Fruit fly (Drosophila melanogaster) whole organism, embryonic: ENCODE results near the gene CG44005.

Source experiments
- Awh ChIP-seq: fragments of 200-800 bp; sonication (Bioruptor generic); IDR thresholded peaks from 2 replicates; pipeline ENCODE4, ENCODE4 v1.3.6; 2022; ENCODE audit warnings: missing biosample characterization, missing genetic modification characterization
- BEAF-32 ChIP-seq: fragments of 200-800 bp; sonication (Bioruptor generic); optimal IDR thresholded peaks from 3 replicates; lab custom pipeline; 2017; ENCODE audit warnings: missing biosample characterization, missing genetic modification characterization, mild to moderate bottlenecking, moderate library complexity, missing genetic modification reagents
- CG11093 ChIP-seq: fragments of 200-800 bp; sonication (Bioruptor generic); IDR thresholded peaks from 3 replicates; pipeline ENCODE4 v1.3.6; 2022; ENCODE audit warnings: missing biosample characterization, missing genetic modification characterization
- CG12071 ChIP-seq: fragments of 200-800 bp; sonication (Bioruptor generic); optimal IDR thresholded peaks from 3 replicates; lab custom pipeline; 2018; ENCODE audit warnings: missing biosample characterization, mild to moderate bottlenecking, missing genetic modification characterization
- CG12236 ChIP-seq: fragments of 200-800 bp; sonication (Bioruptor generic); optimal IDR thresholded peaks from 2 replicates; lab custom pipeline; 2016; ENCODE audit warnings: missing biosample characterization, missing genetic modification characterization
- CG15269 ChIP-seq: fragments of 200-800 bp; sonication (Bioruptor generic); optimal IDR thresholded peaks from 2 replicates; lab custom pipeline; 2018; ENCODE audit warnings: missing biosample characterization, mild to moderate bottlenecking, missing genetic modification characterization, moderate library complexity
- CG15514 ChIP-seq: fragments of 200-800 bp; sonication (Bioruptor generic); optimal IDR thresholded peaks from 3 replicates; lab custom pipeline; 2017; ENCODE audit warnings: missing biosample characterization, missing genetic modification characterization, mild to moderate bottlenecking, moderate library complexity, missing genetic modification reagents
- CG1603 ChIP-seq: fragments of 200-800 bp; sonication (Bioruptor generic); optimal IDR thresholded peaks from 2 replicates; lab custom pipeline; 2019; ENCODE audit warnings: missing biosample characterization, mild to moderate bottlenecking, missing genetic modification characterization, moderate library complexity
- CG1647 ChIP-seq: fragments of 200-800 bp; sonication (Bioruptor generic); optimal IDR thresholded peaks from 3 replicates; lab custom pipeline; 2016; ENCODE audit warnings: missing biosample characterization, missing genetic modification characterization
- CG17328 ChIP-seq: fragments of 200-800 bp; sonication (Bioruptor generic); IDR thresholded peaks from 2 replicates; pipeline ENCODE4 v1.3.6; 2022; ENCODE audit warnings: missing biosample characterization, missing genetic modification characterization
- CG17361 ChIP-seq: fragments of 200-800 bp; sonication (Bioruptor generic); IDR thresholded peaks from 3 replicates; pipeline ENCODE4 v1.3.6; 2022; ENCODE audit warnings: missing biosample characterization, missing genetic modification characterization
- CG17829 ChIP-seq: fragments of 200-800 bp; optimal IDR thresholded peaks from 2 replicates; lab custom pipeline; 2019; ENCODE audit warnings: missing biosample characterization, mild to moderate bottlenecking, missing genetic modification characterization, moderate library complexity
- CG3163 ChIP-seq: fragments of 200-800 bp; sonication (Bioruptor generic); optimal IDR thresholded peaks from 3 replicates; lab custom pipeline; 2016; ENCODE audit warnings: missing biosample characterization, missing genetic modification characterization
- CG32772 ChIP-seq: fragments of 200-800 bp; sonication (Bioruptor generic); IDR thresholded peaks from 2 replicates; pipeline ENCODE4 v1.3.6; 2022; ENCODE audit warnings: missing biosample characterization, missing genetic modification characterization
- CG4404 ChIP-seq: fragments of 200-800 bp; sonication (Bioruptor generic); IDR thresholded peaks from 2 replicates; pipeline ENCODE4 v1.3.6; 2022; ENCODE audit warnings: missing biosample characterization, missing genetic modification characterization
- CoRest ChIP-seq: fragments of 200-800 bp; sonication (Bioruptor generic); optimal IDR thresholded peaks from 3 replicates; lab custom pipeline; 2018; ENCODE audit warnings: missing biosample characterization, mild to moderate bottlenecking, missing genetic modification characterization, moderate library complexity
- D19A ChIP-seq: fragments of 200-800 bp; optimal IDR thresholded peaks from 3 replicates; lab custom pipeline; 2019; ENCODE audit warnings: missing biosample characterization, mild to moderate bottlenecking, missing genetic modification characterization, moderate library complexity
- Deaf1 ChIP-seq: fragments of 200-800 bp; optimal IDR thresholded peaks from 3 replicates; lab custom pipeline; 2019; ENCODE audit warnings: missing biosample characterization, mild to moderate bottlenecking, missing genetic modification characterization, moderate library complexity
- Dip3 ChIP-seq: fragments of 200-800 bp; sonication (Bioruptor generic); optimal IDR thresholded peaks from 3 replicates; lab custom pipeline; 2016; ENCODE audit warnings: missing biosample characterization, missing genetic modification characterization
- Fer2 ChIP-seq: fragments of 200-800 bp; sonication (Bioruptor generic); optimal IDR thresholded peaks from 2 replicates; lab custom pipeline; 2018; ENCODE audit warnings: missing biosample characterization, mild to moderate bottlenecking, missing genetic modification characterization, moderate library complexity
- H15 ChIP-seq: fragments of 200-800 bp; sonication (Bioruptor generic); IDR thresholded peaks from 3 replicates; pipeline ENCODE4 v1.3.6; 2022; ENCODE audit warnings: missing biosample characterization, missing genetic modification characterization
- Kr ChIP-seq: fragments of 200-800 bp; sonication (Bioruptor generic); optimal IDR thresholded peaks from 2 replicates; lab custom pipeline; 2017; ENCODE audit warnings: missing biosample characterization, mild to moderate bottlenecking, missing genetic modification characterization
- Oaz ChIP-seq: fragments of 200-800 bp; sonication (Bioruptor generic); IDR thresholded peaks from 2 replicates; pipeline ENCODE4 v1.3.6; 2022; ENCODE audit warnings: missing biosample characterization, missing genetic modification characterization
- Xbp1 ChIP-seq: fragments of 200-800 bp; sonication (Bioruptor generic); optimal IDR thresholded peaks from 3 replicates; lab custom pipeline; 2016; ENCODE audit warnings: missing biosample characterization, mild to moderate bottlenecking, missing genetic modification characterization
- bcd ChIP-seq: fragments of 200-800 bp; sonication (Bioruptor generic); optimal IDR thresholded peaks from 2 replicates; lab custom pipeline; 2017; ENCODE audit warnings: missing biosample characterization, mild to moderate bottlenecking, missing genetic modification characterization
- cas ChIP-seq: fragments of 200-800 bp; sonication (Bioruptor generic); IDR thresholded peaks from 2 replicates; pipeline ENCODE4 v1.3.6; 2022; ENCODE audit warnings: missing biosample characterization, missing genetic modification characterization
- crp ChIP-seq, 2 experiments: fragments of 200-800 bp; sonication (Bioruptor generic); optimal IDR thresholded peaks; 2 replicates in 1 of 2; 3 replicates in 1 of 2; lab custom pipeline; 2017; ENCODE audit warnings: missing biosample characterization in 2 of 2, missing genetic modification characterization in 2 of 2, mild to moderate bottlenecking in 1 of 2, moderate library complexity in 1 of 2
- danr ChIP-seq: fragments of 200-800 bp; sonication (Bioruptor generic); IDR thresholded peaks from 2 replicates; pipeline ENCODE4 v1.3.6; 2022; ENCODE audit warnings: missing biosample characterization, missing genetic modification characterization
- dati ChIP-seq: fragments of 200-800 bp; sonication (Bioruptor generic); IDR thresholded peaks from 2 replicates; pipeline ENCODE4 v1.3.6; 2022; ENCODE audit warnings: missing biosample characterization, missing genetic modification characterization
- esg ChIP-seq: fragments of 200-800 bp; sonication (Bioruptor generic); conservative IDR thresholded peaks from 2 replicates; pipeline ENCODE4 v1.3.6; 2022; ENCODE audit warnings: missing biosample characterization, missing genetic modification characterization
- eve ChIP-seq, 2 experiments: fragments of >200 bp; optimal IDR thresholded peaks; 2 replicates each; lab custom pipeline; 2017; ENCODE audit warnings: missing biosample characterization in 2 of 2, missing genetic modification characterization in 2 of 2
- ewg ChIP-seq: fragments of 200-800 bp; sonication (Bioruptor generic); optimal IDR thresholded peaks from 3 replicates; lab custom pipeline; 2017; ENCODE audit warnings: mild to moderate bottlenecking, missing biosample characterization, missing genetic modification reagents, missing genetic modification characterization
- gsb-n ChIP-seq: fragments of 200-800 bp; sonication (Bioruptor generic); optimal IDR thresholded peaks from 3 replicates; lab custom pipeline; 2018; ENCODE audit warnings: missing biosample characterization, mild to moderate bottlenecking, missing genetic modification characterization
- hbn ChIP-seq: fragments of 200-800 bp; sonication (Bioruptor generic); IDR thresholded peaks from 2 replicates; pipeline ENCODE4 v1.3.6; 2022; ENCODE audit warnings: missing biosample characterization, missing genetic modification characterization; ENCODE audit not compliant: partially characterized antibody
- knrl ChIP-seq: fragments of 200-800 bp; sonication (Bioruptor generic); IDR thresholded peaks from 3 replicates; pipeline ENCODE4 v1.3.6; 2022; ENCODE audit warnings: missing biosample characterization, missing genetic modification characterization; ENCODE audit not compliant: partially characterized antibody
- lab ChIP-seq: fragments of 200-800 bp; sonication (Bioruptor generic); optimal IDR thresholded peaks from 3 replicates; lab custom pipeline; 2017; ENCODE audit warnings: missing biosample characterization, missing genetic modification characterization, mild to moderate bottlenecking, moderate library complexity, missing genetic modification reagents
- mld ChIP-seq: fragments of 200-800 bp; sonication (Bioruptor generic); IDR thresholded peaks from 3 replicates; pipeline ENCODE4 v1.3.6; 2022; ENCODE audit warnings: missing biosample characterization, missing genetic modification characterization; ENCODE audit not compliant: partially characterized antibody
- org-1 ChIP-seq: fragments of 200-800 bp; sonication (Bioruptor generic); optimal IDR thresholded peaks from 2 replicates; lab custom pipeline; 2017; ENCODE audit warnings: missing biosample characterization, missing genetic modification characterization
- pfk ChIP-seq: fragments of 200-800 bp; sonication (Bioruptor generic); optimal IDR thresholded peaks from 2 replicates; lab custom pipeline; 2018; ENCODE audit warnings: missing biosample characterization, mild to moderate bottlenecking, missing genetic modification characterization, moderate library complexity
- run ChIP-seq: fragments of 200-800 bp; sonication (Bioruptor generic); optimal IDR thresholded peaks from 3 replicates; lab custom pipeline; 2018; ENCODE audit warnings: missing biosample characterization, mild to moderate bottlenecking, missing genetic modification characterization
- scrt ChIP-seq: fragments of 200-800 bp; sonication (Bioruptor generic); optimal IDR thresholded peaks from 2 replicates; lab custom pipeline; 2018; ENCODE audit warnings: missing biosample characterization, mild to moderate bottlenecking, missing genetic modification characterization, moderate library complexity
- seq ChIP-seq: fragments of 200-800 bp; sonication (Bioruptor generic); IDR thresholded peaks from 2 replicates; pipeline ENCODE4 v1.3.6; 2022; ENCODE audit warnings: missing biosample characterization, missing genetic modification characterization
- slp2 ChIP-seq: fragments of 200-800 bp; sonication (Bioruptor generic); optimal IDR thresholded peaks from 2 replicates; lab custom pipeline; 2016; ENCODE audit warnings: missing biosample characterization, missing genetic modification characterization
- sug ChIP-seq: fragments of 200-800 bp; optimal IDR thresholded peaks from 2 replicates; lab custom pipeline; 2019; ENCODE audit warnings: missing biosample characterization, mild to moderate bottlenecking, missing genetic modification characterization, moderate library complexity
- tna ChIP-seq: fragments of 200-800 bp; sonication (Bioruptor generic); IDR thresholded peaks from 2 replicates; pipeline ENCODE4 v1.3.6; 2022; ENCODE audit warnings: missing biosample characterization, missing genetic modification characterization; ENCODE audit not compliant: partially characterized antibody
- ttk ChIP-seq: fragments of 200-800 bp; sonication (Bioruptor generic); IDR thresholded peaks from 2 replicates; pipeline ENCODE4 v2.1.2; 2022; ENCODE audit warnings: missing biosample characterization, missing genetic modification characterization
- wor ChIP-seq: fragments of 200-800 bp; sonication (Bioruptor generic); IDR thresholded peaks from 2 replicates; pipeline ENCODE4 v1.3.6; 2022; ENCODE audit warnings: missing biosample characterization, missing genetic modification characterization
- yki ChIP-seq: fragments of >200 bp; optimal IDR thresholded peaks from 3 replicates; lab custom pipeline; 2018
- zfh1 ChIP-seq: fragments of 200-800 bp; sonication (Bioruptor generic); IDR thresholded peaks from 3 replicates; pipeline ENCODE4 v1.3.6; 2022; ENCODE audit warnings: missing biosample characterization, missing genetic modification characterization

The CG44005 gene

dm6 chr3L:18029546-18030300 lies 42.2 kb downstream of the CG44005 start (continued):
- no peak for TF ChIP-seq run (tag; lab: Kevin White, UChicago)
- TF ChIP-seq mld, result 0 out of 3 replicates have a peak, but pooled peaks have one; percentile 7
- TF ChIP-seq crp (GFP tag; optimal IDR thresholded peaks at IDR 0.05; lab: Kevin White, UChicago), result peak in 1 of 2 experiments; percentile 19
- TF ChIP-seq Xbp1 (GFP tag; lab: Kevin White, UChicago), result no peak
- TF ChIP-seq zfh1 (GFP tag; lab: Robert Waterston, UW), result peak; percentile 78
- TF ChIP-seq CG32772, result no peak
- TF ChIP-seq Awh (GFP tag; lab: Robert Waterston, UW), result peak; percentile 78
- no peak for TF ChIP-seq CG4404 (GFP tag; lab: Robert Waterston, UW)
- TF ChIP-seq slp2 (GFP tag; lab: Kevin White, UChicago), result peak; percentile 30
- peak; percentile 44 for TF ChIP-seq CG15269 (tag; lab: Kevin White, UChicago)
- TF ChIP-seq ewg (GFP tag; lab: Kevin White, UChicago), result peak; percentile 71
- peak; percentile 63 for TF ChIP-seq bcd
- TF ChIP-seq CG17361 (GFP tag; lab: Robert Waterston, UW), result peak; percentile 78
- no peak for TF ChIP-seq dati (GFP tag; lab: Robert Waterston, UW)
- TF ChIP-seq eve (GFP tag; optimal IDR thresholded peaks at IDR 0.05; lab: Kevin White, UChicago), result no peak
- TF ChIP-seq CG1647, result peak; percentile 56
- peak; percentile 45 for TF ChIP-seq yki (lab: Kevin White, UChicago)
- peak; percentile 79 for TF ChIP-seq scrt (GFP tag; lab: Kevin White, UChicago)
- peak; percentile 84 for TF ChIP-seq CG12236
- no peak for TF ChIP-seq BEAF-32
- no peak for TF ChIP-seq tna (GFP tag; lab: Robert Waterston, UW)
- TF ChIP-seq lab (GFP tag; lab: Kevin White, UChicago), result peak; percentile 91
- peak; percentile 7 for TF ChIP-seq CG17829 (tag; lab: Kevin White, UChicago)
- TF ChIP-seq CG17328 (GFP tag; lab: Robert Waterston, UW), result peak; percentile 78
- no peak for TF ChIP-seq Oaz
- peak; percentile 79 for TF ChIP-seq CG1603
- TF ChIP-seq org-1 (GFP tag; lab: Kevin White, UChicago), result peak; percentile 74
- peak; percentile 88 for TF ChIP-seq sug (tag; lab: Kevin White, UChicago)
- no peak for TF ChIP-seq Dip3 (GFP tag; lab: Kevin White, UChicago)
- no peak; the same call in 2 of the 3 replicates for TF ChIP-seq CG11093
- TF ChIP-seq knrl (GFP tag; lab: Robert Waterston, UW), result no peak
- peak; percentile 35 for TF ChIP-seq Fer2 (tag; lab: Kevin White, UChicago)
- no peak; the same call in 1 of the 2 replicates for TF ChIP-seq ttk (GFP tag; lab: Robert Waterston, UW)
- TF ChIP-seq CG3163, result peak; percentile 69
- peak; percentile 89 for TF ChIP-seq seq
- TF ChIP-seq gsb-n (tag; lab: Kevin White, UChicago), result peak; percentile 82
- TF ChIP-seq cas (GFP tag; lab: Robert Waterston, UW), result no peak
- TF ChIP-seq CoRest (tag; lab: Kevin White, UChicago), result peak; percentile 71
- TF ChIP-seq Deaf1, result peak; percentile 71
- TF ChIP-seq Kr, result peak; percentile 85
- TF ChIP-seq esg (GFP tag; lab: Robert Waterston, UW), result no peak
- TF ChIP-seq hbn (GFP tag; lab: Robert Waterston, UW), result peak; percentile 13; the same call in 1 of the 2 replicates
- TF ChIP-seq CG12071 (GFP tag; lab: Kevin White, UChicago), result peak; percentile 91
- no peak; the same call in 1 of the 2 replicates for TF ChIP-seq danr (GFP tag; lab: Robert Waterston, UW)
- peak; percentile 66 for TF ChIP-seq pfk
- no peak for TF ChIP-seq wor (GFP tag; lab: Robert Waterston, UW)
- TF ChIP-seq D19A, result peak; percentile 87
- no peak for TF ChIP-seq H15 (GFP tag; lab: Robert Waterston, UW)
- peak; percentile 79 for TF ChIP-seq CG15514 (GFP tag; lab: Kevin White, UChicago)
